Fruit fly (Drosophila melanogaster): ENCODE data around the gene OXA1L.

The OXA1L gene

DNA sequence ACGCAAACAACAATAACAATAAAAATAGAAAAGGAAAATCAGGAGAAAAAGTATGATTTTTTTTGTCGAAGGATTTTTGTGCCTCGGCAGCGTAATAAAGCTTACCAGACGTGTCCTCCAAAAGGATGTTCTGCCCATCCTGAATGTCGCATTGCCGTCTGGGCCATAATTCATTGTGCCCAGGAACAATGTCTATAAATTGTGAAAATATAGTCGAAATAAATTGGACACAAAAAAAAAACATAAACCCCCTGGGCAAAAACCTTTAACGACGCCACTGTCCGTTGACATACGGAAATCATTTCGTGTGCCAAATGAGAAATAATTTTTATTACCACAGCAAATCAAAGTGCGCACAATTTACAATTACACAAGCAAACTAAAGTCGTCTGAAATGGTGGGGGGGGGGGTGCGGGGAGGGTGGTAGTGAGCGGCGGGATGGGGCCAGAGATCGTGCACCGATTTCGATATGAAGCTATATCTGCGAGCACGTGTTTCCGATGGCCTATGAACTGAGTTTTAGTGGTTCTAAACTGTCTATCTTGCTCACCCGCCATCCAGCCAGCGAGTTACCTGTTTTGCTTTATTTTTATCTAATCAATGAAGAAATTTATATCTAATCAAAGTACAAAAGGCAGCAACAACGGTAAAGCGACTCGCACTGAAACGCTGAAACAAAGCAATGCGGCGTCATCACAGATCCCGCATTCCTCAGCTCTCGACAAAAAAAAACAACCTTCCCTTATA is 19.5 kb downstream of the OXA1L start (continued):
- no peak for TF ChIP-seq Vsx1 (GFP tag; optimal IDR thresholded peaks at IDR 0.05)
- peak; percentile 82 for TF ChIP-seq crol (GFP tag; IDR thresholded peaks at IDR 0.05)
- no peak for TF ChIP-seq CG17186 (GFP tag; optimal IDR thresholded peaks at IDR 0.05)
- TF ChIP-seq CG14441 (GFP tag; IDR thresholded peaks at IDR 0.05) = peak; percentile 49
- no peak for TF ChIP-seq Fer2 (tag; optimal IDR thresholded peaks at IDR 0.05)
- no peak for TF ChIP-seq D19A (tag; optimal IDR thresholded peaks at IDR 0.05)
- no peak for TF ChIP-seq CG3163 (GFP tag; optimal IDR thresholded peaks at IDR 0.05)
- TF ChIP-seq ind (GFP tag; optimal IDR thresholded peaks at IDR 0.05) = peak; percentile 40
- TF ChIP-seq CG14014 (GFP tag; IDR thresholded peaks at IDR 0.05) = peak; percentile 55; the same call in 1 of the 2 replicates
- TF ChIP-seq CG42726 (GFP tag; IDR thresholded peaks at IDR 0.05; ENCODE audit: partially characterized antibody) = no peak
- TF ChIP-seq bcd (GFP tag; optimal IDR thresholded peaks at IDR 0.05) = peak; percentile 26
- peak; percentile 44; the same call in 1 of the 2 replicates for TF ChIP-seq rib (GFP tag; IDR thresholded peaks at IDR 0.05)
- peak; percentile 34 for TF ChIP-seq vfl (GFP tag; optimal IDR thresholded peaks at IDR 0.05)
- TF ChIP-seq Hmr (GFP tag; optimal IDR thresholded peaks at IDR 0.05) = peak; percentile 54
- TF ChIP-seq CG6254 (GFP tag; optimal IDR thresholded peaks at IDR 0.05) = no peak
- TF ChIP-seq CG13424 (tag; optimal IDR thresholded peaks at IDR 0.05) = peak; percentile 3
- TF ChIP-seq HHEX (GFP tag; optimal IDR thresholded peaks at IDR 0.05) = peak; percentile 14
- no peak for TF ChIP-seq CG6791 (GFP tag; IDR thresholded peaks at IDR 0.05; ENCODE audit: partially characterized antibody)
- no peak for TF ChIP-seq CG8924 (tag; optimal IDR thresholded peaks at IDR 0.05)
- TF ChIP-seq kni (GFP tag; optimal IDR thresholded peaks at IDR 0.05) = no peak
- no peak for TF ChIP-seq CG4707 (GFP tag; optimal IDR thresholded peaks at IDR 0.05)
- TF ChIP-seq C15 (GFP tag; IDR thresholded peaks at IDR 0.05) = no peak
- TF ChIP-seq CG4328 (GFP tag; optimal IDR thresholded peaks at IDR 0.05) = no peak
- no peak for TF ChIP-seq CG14710 (tag; optimal IDR thresholded peaks at IDR 0.05)
- TF ChIP-seq sim (GFP tag; IDR thresholded peaks at IDR 0.05) = no peak
- TF ChIP-seq CG10147 (GFP tag; optimal IDR thresholded peaks at IDR 0.05) = no peak
- no peak for TF ChIP-seq Sry-δ (GFP tag; optimal IDR thresholded peaks at IDR 0.05)
- no peak for TF ChIP-seq CG7928 (GFP tag; optimal IDR thresholded peaks at IDR 0.05)
- TF ChIP-seq row (GFP tag; IDR thresholded peaks at IDR 0.05) = peak; percentile 56
- no peak for TF ChIP-seq ro (GFP tag; IDR thresholded peaks at IDR 0.05)
- no peak for TF ChIP-seq CG32767 (GFP tag; IDR thresholded peaks at IDR 0.05)
- peak; percentile 27 to 35 for TF ChIP-seq dpn (GFP tag; optimal IDR thresholded peaks at IDR 0.05)
- peak; percentile 64 for TF ChIP-seq CG32532 (GFP tag; IDR thresholded peaks at IDR 0.05)
- TF ChIP-seq Stat92E (GFP tag; optimal IDR thresholded peaks at IDR 0.05) = no peak
- no peak for TF ChIP-seq cg (GFP tag; optimal IDR thresholded peaks at IDR 0.05)
- no peak for TF ChIP-seq ems (GFP tag; optimal IDR thresholded peaks at IDR 0.05)
- TF ChIP-seq Adf1 (GFP tag; IDR thresholded peaks at IDR 0.05) = no peak; the same call in 1 of the 2 replicates
- no peak for TF ChIP-seq CG31441 (GFP tag; IDR thresholded peaks at IDR 0.05)
- no peak for TF ChIP-seq CG7372 (GFP tag; IDR thresholded peaks at IDR 0.05)
- no peak for TF ChIP-seq CG2712 (tag; optimal IDR thresholded peaks at IDR 0.05)
- TF ChIP-seq CG15514 (GFP tag; optimal IDR thresholded peaks at IDR 0.05) = peak; percentile 57
- TF ChIP-seq lmd (GFP tag; IDR thresholded peaks at IDR 0.05) = peak; percentile 54; the same call in 1 of the 2 replicates
- TF ChIP-seq CG17829 (tag; optimal IDR thresholded peaks at IDR 0.05) = no peak
- TF ChIP-seq schlank (tag; optimal IDR thresholded peaks at IDR 0.05) = no peak
- TF ChIP-seq zf30C (GFP tag; optimal IDR thresholded peaks at IDR 0.05) = no peak
- TF ChIP-seq CG18011 (GFP tag; optimal IDR thresholded peaks at IDR 0.05) = peak; percentile 35
- no peak for TF ChIP-seq CG6654 (GFP tag; optimal IDR thresholded peaks at IDR 0.05)
- no peak for TF ChIP-seq CG2202 (tag; optimal IDR thresholded peaks at IDR 0.05)
- no peak for TF ChIP-seq CG13123 (GFP tag; optimal IDR thresholded peaks at IDR 0.05)
